Worm (Caenorhabditis elegans): ENCODE measurements around the gene fli-1.

Gene fli-1

ce11 chrIII:8693322-8693721 lies 9.8 kb upstream of the fli-1 start, which contains the start of gene B0303.7:
TSS of gene B0303.7 (plus strand) at chrIII:8693622.
- no peak for TF ChIP-seq ama-1 (optimal IDR thresholded peaks at IDR 0.05)
- TF ChIP-seq ama-1 (GFP tag; optimal IDR thresholded peaks at IDR 0.05): no peak
- TF ChIP-seq hmg-20 (GFP tag; IDR thresholded peaks at IDR 0.05): no peak
- TF ChIP-seq sdz-38 (tag; optimal IDR thresholded peaks at IDR 0.05): no peak
- no peak for TF ChIP-seq madf-10 (tag; optimal IDR thresholded peaks at IDR 0.05)
- TF ChIP-seq die-1 (tag; optimal IDR thresholded peaks at IDR 0.05): no peak
- TF ChIP-seq hlh-12 (tag; optimal IDR thresholded peaks at IDR 0.05): no peak
- TF ChIP-seq ets-4 (GFP tag; optimal IDR thresholded peaks at IDR 0.05): no peak
- TF ChIP-seq aptf-2 (GFP tag; conservative IDR thresholded peaks at IDR 0.05): no peak
- no peak for TF ChIP-seq xnd-1 (tag; optimal IDR thresholded peaks at IDR 0.05)
- no peak for TF ChIP-seq athp-1 (tag; optimal IDR thresholded peaks at IDR 0.05)
- no peak for TF ChIP-seq tbp1 (GFP tag; optimal IDR thresholded peaks at IDR 0.05)

ce11 chrIII:8689655-8690054 lies 6.1 kb upstream of the fli-1 start, which contains the start of gene B0303.4:
TSS of gene B0303.4 (plus strand) at chrIII:8689850.
- TF ChIP-seq cebp-1 (GFP tag; IDR thresholded peaks at IDR 0.05) (no peak), cebp-1 (tag; optimal IDR thresholded peaks at IDR 0.05) (peak; percentile 36), nhr-80 (tag; optimal IDR thresholded peaks at IDR 0.05) (peak; percentile 24), attf-5 (GFP tag; optimal IDR thresholded peaks at IDR 0.05) (peak; percentile 70), nfya-2 (GFP tag; IDR thresholded peaks at IDR 0.05) (no peak), rpc-1 (optimal IDR thresholded peaks at IDR 0.05) (no peak), rpc-1 (tag; optimal IDR thresholded peaks at IDR 0.05) (no peak), hmg-1.2 (GFP tag; IDR thresholded peaks at IDR 0.05) (peak; percentile 38; the same call in 1 of the 2 replicates), lin-35 (GFP tag; optimal IDR thresholded peaks at IDR 0.05) (peak in 1 of 3 experiments; percentile 51), unc-130 (GFP tag; optimal IDR thresholded peaks at IDR 0.05) (no peak)

- no peak for TF ChIP-seq ceh-27 (GFP tag; optimal IDR thresholded peaks at IDR 0.05)
- TF ChIP-seq ztf-22 (GFP tag; optimal IDR thresholded peaks at IDR 0.05): no peak
- TF ChIP-seq xnd-1 (tag; optimal IDR thresholded peaks at IDR 0.05): peak; percentile 80
- peak; percentile 16 for TF ChIP-seq snpc-4 (GFP tag; optimal IDR thresholded peaks at IDR 0.05)
- peak in 1 of 4 experiments; percentile 1 for TF ChIP-seq snpc-4 (tag; optimal IDR thresholded peaks at IDR 0.05)
- TF ChIP-seq lsl-1 (GFP tag; optimal IDR thresholded peaks at IDR 0.05): peak; percentile 88
- TF ChIP-seq rcor-1 (GFP tag; IDR thresholded peaks at IDR 0.05): 0 out of 2 replicates have a peak, but pooled peaks have one; percentile 13
- TF ChIP-seq ceh-91 (GFP tag; IDR thresholded peaks at IDR 0.05): peak; percentile 27; the same call in 1 of the 2 replicates
- TF ChIP-seq F33H1.4 (GFP tag; IDR thresholded peaks at IDR 0.05): peak; percentile 87
- no peak for TF ChIP-seq ceh-58 (GFP tag; IDR thresholded peaks at IDR 0.05)
- peak; percentile 26 for TF ChIP-seq lin-54 (GFP tag; optimal IDR thresholded peaks at IDR 0.05)
- peak; percentile 22 for TF ChIP-seq snpc-1.3 (tag; optimal IDR thresholded peaks at IDR 0.05; ENCODE audit: insufficient read depth)
- peak; percentile 52; the same call in 1 of the 2 replicates for TF ChIP-seq D2030.7 (GFP tag; IDR thresholded peaks at IDR 0.05)
- peak; percentile 82 for TF ChIP-seq madf-8 (GFP tag; conservative IDR thresholded peaks at IDR 0.05)
- TF ChIP-seq efl-1 (GFP tag; optimal IDR thresholded peaks at IDR 0.05): peak; percentile 78
- no peak for TF ChIP-seq F10E7.11 (tag; optimal IDR thresholded peaks at IDR 0.05)
- peak; percentile 92 for TF ChIP-seq madf-6 (GFP tag; IDR thresholded peaks at IDR 0.05)
These were observed 5.6 kb upstream of the fli-1 start for ce11 chrIII:8689143-8689542.

Measured in whole organism, young adult.